Fruit fly (Drosophila melanogaster) whole organism, prepupa: Measurements from ENCODE around the gene Rheb.

ENCODE experiments used
- Blimp-1 ChIP-seq: fragments of 200-800 bp; sonication (Bioruptor generic); optimal IDR thresholded peaks from 3 replicates; lab custom pipeline; 2017; ENCODE audit warnings: missing biosample characterization, missing genetic modification characterization, mild to moderate bottlenecking, moderate library complexity, missing genetic modification reagents
- CG10631 ChIP-seq: fragments of 200-800 bp; sonication (Bioruptor generic); optimal IDR thresholded peaks from 2 replicates; lab custom pipeline; 2016; ENCODE audit warnings: missing biosample characterization, missing genetic modification characterization
- CG10669 ChIP-seq: fragments of 200-800 bp; sonication (Bioruptor generic); optimal IDR thresholded peaks from 3 replicates; lab custom pipeline; 2018; ENCODE audit warnings: missing biosample characterization, mild to moderate bottlenecking, missing genetic modification characterization, moderate library complexity
- CG11294 ChIP-seq: fragments of 200-800 bp; sonication (Bioruptor generic); IDR thresholded peaks from 2 replicates; pipeline ENCODE4 v1.3.6; 2022; ENCODE audit warnings: missing biosample characterization, missing genetic modification characterization
- CG11762 ChIP-seq: fragments of 200-800 bp; sonication (Bioruptor generic); optimal IDR thresholded peaks from 3 replicates; lab custom pipeline; 2016; ENCODE audit warnings: missing biosample characterization, missing genetic modification characterization; ENCODE audit not compliant: insufficient read depth
- CG11902 ChIP-seq: fragments of 200-800 bp; sonication (Bioruptor generic); optimal IDR thresholded peaks from 3 replicates; lab custom pipeline; 2016; ENCODE audit warnings: missing biosample characterization, missing genetic modification characterization
- CG15336 ChIP-seq: fragments of 200-800 bp; sonication (Bioruptor generic); IDR thresholded peaks from 2 replicates; pipeline ENCODE4 v1.3.6; 2022; ENCODE audit warnings: missing biosample characterization, missing genetic modification characterization
- CG16779 ChIP-seq: fragments of 200-800 bp; sonication (Bioruptor generic); optimal IDR thresholded peaks from 3 replicates; lab custom pipeline; 2017; ENCODE audit warnings: missing biosample characterization, mild to moderate bottlenecking, missing genetic modification characterization
- CG3032 ChIP-seq: fragments of 200-800 bp; optimal IDR thresholded peaks from 2 replicates; lab custom pipeline; 2019; ENCODE audit warnings: missing biosample characterization, mild to moderate bottlenecking, missing genetic modification characterization, moderate library complexity
- CG31627 ChIP-seq: fragments of 200-800 bp; sonication (Bioruptor generic); optimal IDR thresholded peaks from 3 replicates; lab custom pipeline; 2016; ENCODE audit warnings: missing biosample characterization, missing genetic modification characterization
- CG32006 ChIP-seq: fragments of 200-800 bp; sonication (Bioruptor generic); optimal IDR thresholded peaks from 3 replicates; lab custom pipeline; 2017; ENCODE audit warnings: missing biosample characterization, mild to moderate bottlenecking, missing genetic modification characterization
- CG34406 ChIP-seq: fragments of 200-800 bp; sonication (Bioruptor generic); optimal IDR thresholded peaks from 3 replicates; lab custom pipeline; 2016; ENCODE audit warnings: missing biosample characterization, missing genetic modification characterization
- CG3919 ChIP-seq: fragments of 200-800 bp; sonication (Bioruptor generic); optimal IDR thresholded peaks from 3 replicates; lab custom pipeline; 2016; ENCODE audit warnings: missing biosample characterization, missing genetic modification characterization
- CG4318 ChIP-seq: fragments of 200-800 bp; sonication (Bioruptor generic); optimal IDR thresholded peaks from 3 replicates; lab custom pipeline; 2017; ENCODE audit warnings: missing biosample characterization, mild to moderate bottlenecking, missing genetic modification characterization
- CG6276 ChIP-seq: fragments of 200-800 bp; sonication (Bioruptor generic); optimal IDR thresholded peaks from 2 replicates; lab custom pipeline; 2017; ENCODE audit warnings: missing biosample characterization, mild to moderate bottlenecking, missing genetic modification characterization
- CG6792 ChIP-seq: fragments of 200-800 bp; sonication (Bioruptor generic); optimal IDR thresholded peaks from 3 replicates; lab custom pipeline; 2016; ENCODE audit warnings: missing biosample characterization, missing genetic modification characterization
- CG6808 ChIP-seq: fragments of 200-800 bp; sonication (Bioruptor generic); optimal IDR thresholded peaks from 3 replicates; lab custom pipeline; 2017; ENCODE audit warnings: missing biosample characterization, missing genetic modification characterization, mild to moderate bottlenecking, moderate library complexity, missing genetic modification reagents
- CG6854 ChIP-seq: fragments of 200-800 bp; sonication (Bioruptor generic); optimal IDR thresholded peaks from 2 replicates; lab custom pipeline; 2017; ENCODE audit warnings: missing biosample characterization, mild to moderate bottlenecking, missing genetic modification characterization
- CG7368 ChIP-seq: fragments of 200-800 bp; sonication (Bioruptor generic); optimal IDR thresholded peaks from 3 replicates; lab custom pipeline; 2016; ENCODE audit warnings: missing biosample characterization, missing genetic modification characterization
- CG8319 ChIP-seq: fragments of 200-800 bp; sonication (Bioruptor generic); optimal IDR thresholded peaks from 3 replicates; lab custom pipeline; 2016; ENCODE audit warnings: missing biosample characterization, missing genetic modification characterization
- CG8632 ChIP-seq: fragments of 200-800 bp; sonication (Bioruptor generic); optimal IDR thresholded peaks from 3 replicates; lab custom pipeline; 2016; ENCODE audit warnings: missing biosample characterization, missing genetic modification characterization
- CG9139 ChIP-seq: fragments of 200-800 bp; sonication (Bioruptor generic); optimal IDR thresholded peaks from 3 replicates; lab custom pipeline; 2017; ENCODE audit warnings: missing biosample characterization, mild to moderate bottlenecking, missing genetic modification characterization
- Eip75B ChIP-seq: fragments of 200-800 bp; sonication (Bioruptor generic); optimal IDR thresholded peaks from 3 replicates; lab custom pipeline; 2016; ENCODE audit warnings: missing biosample characterization, missing genetic modification characterization
- Ets21C ChIP-seq: fragments of 200-800 bp; sonication (Bioruptor generic); optimal IDR thresholded peaks from 3 replicates; lab custom pipeline; 2016; ENCODE audit warnings: missing biosample characterization, missing genetic modification characterization
- Ets96B ChIP-seq: fragments of 200-800 bp; optimal IDR thresholded peaks from 2 replicates; lab custom pipeline; 2019; ENCODE audit warnings: missing biosample characterization, mild to moderate bottlenecking, missing genetic modification characterization, moderate library complexity
- Gug ChIP-seq: fragments of 200-800 bp; sonication (Bioruptor generic); IDR thresholded peaks from 2 replicates; pipeline ENCODE4 v1.3.6; 2022; ENCODE audit warnings: missing biosample characterization, missing genetic modification characterization
- Hr38 ChIP-seq: sonication (Bioruptor generic); optimal IDR thresholded peaks from 2 replicates; lab custom pipeline; 2016; ENCODE audit warnings: missing biosample characterization, missing genetic modification characterization
- Hr39 ChIP-seq: fragments of 200-800 bp; sonication (Bioruptor generic); optimal IDR thresholded peaks from 2 replicates; lab custom pipeline; 2016; ENCODE audit warnings: missing biosample characterization, missing genetic modification characterization
- Hr4 ChIP-seq: fragments of 200-800 bp; sonication (Bioruptor generic); optimal IDR thresholded peaks from 3 replicates; lab custom pipeline; 2016; ENCODE audit warnings: missing biosample characterization, missing genetic modification characterization
- Lpt ChIP-seq: fragments of 200-800 bp; sonication (Bioruptor generic); optimal IDR thresholded peaks from 3 replicates; lab custom pipeline; 2016; ENCODE audit warnings: missing biosample characterization, missing genetic modification characterization
- Met ChIP-seq: fragments of 200-800 bp; sonication (Bioruptor generic); optimal IDR thresholded peaks from 3 replicates; lab custom pipeline; 2016; ENCODE audit warnings: missing biosample characterization, missing genetic modification characterization
- OdsH ChIP-seq: fragments of 200-800 bp; sonication (Bioruptor generic); optimal IDR thresholded peaks from 3 replicates; lab custom pipeline; 2016; ENCODE audit warnings: missing biosample characterization, missing genetic modification characterization
- Smox ChIP-seq: fragments of 200-800 bp; sonication (Bioruptor generic); optimal IDR thresholded peaks from 3 replicates; lab custom pipeline; 2016; ENCODE audit warnings: missing biosample characterization, missing genetic modification characterization
- Sox102F ChIP-seq: fragments of 200-800 bp; sonication (Bioruptor generic); optimal IDR thresholded peaks from 2 replicates; lab custom pipeline; 2016; ENCODE audit warnings: missing biosample characterization, mild to moderate bottlenecking, missing genetic modification characterization
- Sox14 ChIP-seq: fragments of 200-800 bp; sonication (Bioruptor generic); optimal IDR thresholded peaks from 3 replicates; lab custom pipeline; 2016; ENCODE audit warnings: missing biosample characterization, missing genetic modification characterization
- Sox15 ChIP-seq: fragments of 200-800 bp; sonication (Bioruptor generic); optimal IDR thresholded peaks from 3 replicates; lab custom pipeline; 2016; ENCODE audit warnings: missing biosample characterization, missing genetic modification characterization
- achi ChIP-seq: fragments of 200-800 bp; sonication (Bioruptor generic); optimal IDR thresholded peaks from 3 replicates; lab custom pipeline; 2016; ENCODE audit warnings: missing biosample characterization, missing genetic modification characterization
- acj6 ChIP-seq: fragments of 200-800 bp; sonication (Bioruptor generic); optimal IDR thresholded peaks from 3 replicates; lab custom pipeline; 2016; ENCODE audit warnings: missing biosample characterization, missing genetic modification characterization
- cyc ChIP-seq: fragments of 200-800 bp; sonication (Bioruptor generic); optimal IDR thresholded peaks from 3 replicates; lab custom pipeline; 2016; ENCODE audit warnings: missing biosample characterization, missing genetic modification characterization
- dac ChIP-seq: fragments of 200-800 bp; sonication (Bioruptor generic); optimal IDR thresholded peaks from 2 replicates; lab custom pipeline; 2017; ENCODE audit warnings: missing biosample characterization, mild to moderate bottlenecking, missing genetic modification characterization
- dsx ChIP-seq: fragments of 200-800 bp; optimal IDR thresholded peaks from 3 replicates; lab custom pipeline; 2019; ENCODE audit warnings: missing biosample characterization, mild to moderate bottlenecking, missing genetic modification characterization, moderate library complexity; ENCODE audit not compliant: poor library complexity, severe bottlenecking
- esn ChIP-seq: fragments of 200-800 bp; sonication (Bioruptor generic); optimal IDR thresholded peaks from 2 replicates; lab custom pipeline; 2016; ENCODE audit warnings: missing biosample characterization, mild to moderate bottlenecking, missing genetic modification characterization, moderate library complexity
- fd59A ChIP-seq: fragments of 200-800 bp; sonication (Bioruptor generic); optimal IDR thresholded peaks from 2 replicates; lab custom pipeline; 2017; ENCODE audit warnings: missing biosample characterization, mild to moderate bottlenecking, missing genetic modification characterization, missing genetic modification reagents
- fkh ChIP-seq: fragments of 200-800 bp; sonication (Bioruptor generic); optimal IDR thresholded peaks from 3 replicates; lab custom pipeline; 2017; ENCODE audit warnings: missing biosample characterization, mild to moderate bottlenecking, missing genetic modification characterization, moderate library complexity
- net ChIP-seq: fragments of 200-800 bp; sonication (Bioruptor generic); optimal IDR thresholded peaks from 3 replicates; lab custom pipeline; 2016; ENCODE audit warnings: missing biosample characterization, missing genetic modification characterization
- pdm3 ChIP-seq: fragments of 200-800 bp; sonication (Bioruptor generic); optimal IDR thresholded peaks from 3 replicates; lab custom pipeline; 2016; ENCODE audit warnings: missing biosample characterization, missing genetic modification characterization
- salr ChIP-seq, 2 experiments: fragments of 200-800 bp; sonication (Bioruptor generic); optimal IDR thresholded peaks; 3 replicates each; lab custom pipeline; 2016 to 2018; ENCODE audit warnings: missing biosample characterization in 2 of 2, missing genetic modification characterization in 2 of 2, mild to moderate bottlenecking in 1 of 2
- spab ChIP-seq: fragments of 200-800 bp; sonication (Bioruptor generic); optimal IDR thresholded peaks from 2 replicates; lab custom pipeline; 2017; ENCODE audit warnings: missing biosample characterization, mild to moderate bottlenecking, missing genetic modification characterization, missing genetic modification reagents
- ss ChIP-seq, 2 experiments: fragments of 200-800 bp; sonication (Bioruptor generic); optimal IDR thresholded peaks; 2 replicates in 1 of 2; 3 replicates in 1 of 2; lab custom pipeline; 2017 to 2018; ENCODE audit warnings: mild to moderate bottlenecking in 2 of 2, missing biosample characterization in 2 of 2, missing genetic modification characterization in 2 of 2, moderate library complexity in 1 of 2
- svp ChIP-seq: fragments of 200-800 bp; sonication (Bioruptor generic); peaks from one replicate; lab custom pipeline; 2016; ENCODE audit warnings: missing biosample characterization, missing genetic modification characterization
- topi ChIP-seq: fragments of 200-800 bp; sonication (Bioruptor generic); optimal IDR thresholded peaks from 3 replicates; lab custom pipeline; 2016; ENCODE audit warnings: missing biosample characterization, missing genetic modification characterization
- vri ChIP-seq: fragments of 200-800 bp; sonication (Bioruptor generic); optimal IDR thresholded peaks from 3 replicates; lab custom pipeline; 2016; ENCODE audit warnings: missing biosample characterization, mild to moderate bottlenecking, missing genetic modification characterization

The Rheb gene

dm6 chr3R:5568590-5568989 lies at the start of gene Rheb, which contains the start of gene CG2931:
TSS of gene Rheb (plus strand) at chr3R:5568921.
TSS of gene CG2931 (minus strand) at chr3R:5568615.
- peak; percentile 2 for TF ChIP-seq CG11762 (GFP tag; lab: Kevin White, UChicago)
- no peak for TF ChIP-seq net (GFP tag; lab: Kevin White, UChicago)
- TF ChIP-seq CG8319 (GFP tag; lab: Kevin White, UChicago) = no peak
- TF ChIP-seq Sox15 (GFP tag; lab: Kevin White, UChicago) = peak; percentile 40
- peak; percentile 36 for TF ChIP-seq CG34406 (GFP tag; lab: Kevin White, UChicago)
- TF ChIP-seq CG8632 (GFP tag; lab: Kevin White, UChicago) = no peak
- peak; percentile 32 for TF ChIP-seq dac (GFP tag; lab: Kevin White, UChicago)
- peak; percentile 33 for TF ChIP-seq cyc (GFP tag; lab: Kevin White, UChicago)
- TF ChIP-seq CG3032 = peak; percentile 67
- TF ChIP-seq CG6276 (GFP tag; lab: Kevin White, UChicago) = no peak
- no peak for TF ChIP-seq CG16779 (tag; lab: Kevin White, UChicago)
- TF ChIP-seq Ets21C (GFP tag; lab: Kevin White, UChicago) = no peak
- TF ChIP-seq vri (GFP tag; lab: Kevin White, UChicago) = peak; percentile 42
- TF ChIP-seq salr (GFP tag; optimal IDR thresholded peaks at IDR 0.05; lab: Kevin White, UChicago) = no peak
- no peak for TF ChIP-seq fd59A (GFP tag; lab: Kevin White, UChicago)
- TF ChIP-seq CG31627 = peak; percentile 65
- TF ChIP-seq CG4318 (GFP tag; lab: Kevin White, UChicago) = no peak
- TF ChIP-seq CG6854 (GFP tag; lab: Kevin White, UChicago) = no peak
- peak; percentile 65 for TF ChIP-seq esn (GFP tag; lab: Kevin White, UChicago)
- no peak for TF ChIP-seq dsx (GFP tag; lab: Kevin White, UChicago)
- TF ChIP-seq CG6792 (GFP tag; lab: Kevin White, UChicago) = peak; percentile 10
- peak; percentile 62 for TF ChIP-seq Sox14 (GFP tag; lab: Kevin White, UChicago)
- peak; percentile 82 for TF ChIP-seq svp (GFP tag; lab: Kevin White, UChicago)
- no peak for TF ChIP-seq Blimp-1 (GFP tag; lab: Kevin White, UChicago)
- peak in 1 of 2 experiments; percentile 18 for TF ChIP-seq ss (GFP tag; optimal IDR thresholded peaks at IDR 0.05; lab: Kevin White, UChicago)
- TF ChIP-seq CG6808 (GFP tag; lab: Kevin White, UChicago) = no peak
- TF ChIP-seq Eip75B (GFP tag; lab: Kevin White, UChicago) = peak; percentile 61
- TF ChIP-seq achi (GFP tag; lab: Kevin White, UChicago) = peak; percentile 25
- no peak for TF ChIP-seq Lpt
- peak; percentile 51 for TF ChIP-seq topi (GFP tag; lab: Kevin White, UChicago)
- TF ChIP-seq CG10631 = no peak
- no peak for TF ChIP-seq CG10669 (GFP tag; lab: Kevin White, UChicago)
- 0 out of 2 replicates have a peak, but pooled peaks have one; percentile 42 for TF ChIP-seq CG15336
- peak; percentile 48 for TF ChIP-seq Ets96B (tag; lab: Kevin White, UChicago)
- TF ChIP-seq fkh (GFP tag; lab: Kevin White, UChicago) = peak; percentile 53
- TF ChIP-seq Hr38 (GFP tag; lab: Kevin White, UChicago) = no peak
- TF ChIP-seq Sox102F (GFP tag; lab: Kevin White, UChicago) = no peak
- peak; percentile 63 for TF ChIP-seq Hr39 (GFP tag; lab: Kevin White, UChicago)
- TF ChIP-seq CG11294 = no peak
- peak; percentile 53 for TF ChIP-seq acj6 (GFP tag; lab: Kevin White, UChicago)
- TF ChIP-seq CG32006 (GFP tag; lab: Kevin White, UChicago) = peak; percentile 44
- peak; percentile 63 for TF ChIP-seq pdm3 (GFP tag; lab: Kevin White, UChicago)
- TF ChIP-seq spab (GFP tag; lab: Kevin White, UChicago) = no peak
- no peak for TF ChIP-seq CG9139 (GFP tag; lab: Kevin White, UChicago)
- peak; percentile 11 for TF ChIP-seq CG7368 (GFP tag; lab: Kevin White, UChicago)
- no peak for TF ChIP-seq OdsH
- peak; percentile 27 for TF ChIP-seq CG11902 (GFP tag; lab: Kevin White, UChicago)
- TF ChIP-seq Gug (GFP tag; lab: Robert Waterston, UW) = peak; percentile 46
- no peak for TF ChIP-seq Met
- TF ChIP-seq Smox (GFP tag; lab: Kevin White, UChicago) = no peak
- TF ChIP-seq CG3919 (GFP tag; lab: Kevin White, UChicago) = peak; percentile 40
- TF ChIP-seq Hr4 (GFP tag; lab: Kevin White, UChicago) = peak; percentile 70
